Fruit fly (Drosophila melanogaster) whole organism, wandering third instar larva: ENCODE data around the gene CG42788.

Experiments
- pan ChIP-seq: fragments of >200 bp; optimal IDR thresholded peaks from 2 replicates; lab custom pipeline; 2017
- sv ChIP-seq: fragments of 200-800 bp; sonication (Bioruptor generic); optimal IDR thresholded peaks from 3 replicates; lab custom pipeline; 2016; ENCODE audit warnings: missing biosample characterization, missing genetic modification characterization

dm6 chr3R:15114465-15115228 is 17.1 kb downstream of the CG42788 start:
- TF ChIP-seq sv (GFP tag; lab: Kevin White, UChicago) (no peak), pan (no peak)
